Fruit fly (Drosophila melanogaster) whole organism, embryonic: ENCODE data around the gene CG43295.
A peak's percentile ranks its signal among the peaks of the same experiment; 100 is the strongest.

Experiments used
- CG11456 ChIP-seq: fragments of 200-800 bp; sonication (Bioruptor generic); IDR thresholded peaks from 3 replicates; pipeline ENCODE4 v1.3.6; 2022; ENCODE audit warnings: missing biosample characterization, missing genetic modification characterization
- CG18476 ChIP-seq: fragments of 200-800 bp; sonication (Bioruptor generic); optimal IDR thresholded peaks from 2 replicates; lab custom pipeline; 2016; ENCODE audit warnings: missing biosample characterization, mild to moderate bottlenecking, missing genetic modification characterization
- CG5953 ChIP-seq: fragments of 200-800 bp; sonication (Bioruptor generic); IDR thresholded peaks from 2 replicates; pipeline ENCODE4 v1.3.6; 2022; ENCODE audit warnings: missing biosample characterization, missing genetic modification characterization
- NC2α ChIP-seq: fragments of 200-800 bp; sonication (Bioruptor generic); optimal IDR thresholded peaks from 2 replicates; lab custom pipeline; 2016; ENCODE audit warnings: missing biosample characterization, missing genetic modification characterization
- Xbp1 ChIP-seq: fragments of 200-800 bp; sonication (Bioruptor generic); optimal IDR thresholded peaks from 3 replicates; lab custom pipeline; 2016; ENCODE audit warnings: missing biosample characterization, mild to moderate bottlenecking, missing genetic modification characterization
- crp ChIP-seq, 2 experiments: fragments of 200-800 bp; sonication (Bioruptor generic); optimal IDR thresholded peaks; 2 replicates in 1 of 2; 3 replicates in 1 of 2; lab custom pipeline; 2017; ENCODE audit warnings: missing biosample characterization in 2 of 2, missing genetic modification characterization in 2 of 2, mild to moderate bottlenecking in 1 of 2, moderate library complexity in 1 of 2
- cwo ChIP-seq: fragments of 200-800 bp; sonication (Bioruptor generic); optimal IDR thresholded peaks from 3 replicates; lab custom pipeline; 2017; ENCODE audit warnings: missing biosample characterization, missing genetic modification characterization, mild to moderate bottlenecking, moderate library complexity, missing genetic modification reagents
- peb ChIP-seq: fragments of 200-800 bp; sonication (Bioruptor generic); IDR thresholded peaks from 2 replicates; pipeline ENCODE4 v1.3.6; 2022; ENCODE audit warnings: missing biosample characterization, missing genetic modification characterization

- no peak for TF ChIP-seq NC2α (GFP tag; lab: Kevin White, UChicago)
- TF ChIP-seq Xbp1 (GFP tag; lab: Kevin White, UChicago): no peak
- TF ChIP-seq CG18476: no peak
- TF ChIP-seq CG11456 (GFP tag; lab: Robert Waterston, UW): no peak
- peak in 1 of 2 experiments; percentile 13 for TF ChIP-seq crp (GFP tag; optimal IDR thresholded peaks at IDR 0.05; lab: Kevin White, UChicago)
- TF ChIP-seq cwo (GFP tag; lab: Kevin White, UChicago): no peak
- TF ChIP-seq peb: no peak
- no peak for TF ChIP-seq CG5953 (GFP tag; lab: Robert Waterston, UW)
These were observed 15.3 kb upstream of the CG43295 start, which contains the start of the genes CG5235 and ClC-c for dm6 chr3L:16090330-16090803.
